Worm (Caenorhabditis elegans) whole organism, young adult: ENCODE measurements around the gene rfc-1.
A peak's percentile ranks its signal among the peaks of the same experiment; 100 is the strongest.

Experiments used
- B0019.2 ChIP-seq: fragments of 200-800 bp; sonication (Bioruptor generic); conservative IDR thresholded peaks from 2 replicates; pipeline ENCODE4 v1.3.6; 2022; ENCODE audit warnings: missing genetic modification reagents, missing genetic modification characterization, missing compliant biosample characterization
- B0261.1 ChIP-seq: sonication (generic microtip); optimal IDR thresholded peaks from 2 replicates; lab custom pipeline; 2016; ENCODE audit warnings: mild to moderate bottlenecking, missing genetic modification characterization, moderate library complexity, missing compliant biosample characterization
- B0336.3 ChIP-seq: fragments of 200-800 bp; sonication (Bioruptor generic); IDR thresholded peaks from 2 replicates; pipeline ENCODE4 v1.3.6; 2022; ENCODE audit warnings: missing genetic modification characterization, missing compliant biosample characterization
- C06A6.2 ChIP-seq: fragments of 200-800 bp; sonication (Bioruptor generic); conservative IDR thresholded peaks from 2 replicates; pipeline ENCODE4 v1.3.6; 2022; ENCODE audit warnings: missing genetic modification characterization, missing compliant biosample characterization
- F22D6.2 ChIP-seq: sonication (generic microtip); optimal IDR thresholded peaks from 2 replicates; lab custom pipeline; 2016; ENCODE audit warnings: mild to moderate bottlenecking, missing genetic modification characterization, missing compliant biosample characterization
- F33H1.4 ChIP-seq: fragments of 200-800 bp; sonication (Bioruptor generic); IDR thresholded peaks from 2 replicates; pipeline ENCODE4 v1.3.6; 2022; ENCODE audit warnings: missing genetic modification reagents, missing genetic modification characterization, missing compliant biosample characterization
- F52B5.7 ChIP-seq: sonication (generic microtip); optimal IDR thresholded peaks from 2 replicates; lab custom pipeline; 2016; ENCODE audit warnings: mild to moderate bottlenecking, missing genetic modification characterization, missing compliant biosample characterization
- F55B11.4 ChIP-seq: sonication (generic microtip); optimal IDR thresholded peaks from 2 replicates; lab custom pipeline; 2016; ENCODE audit warnings: missing compliant biosample characterization, missing genetic modification characterization, borderline replicate concordance; ENCODE audit not compliant: insufficient read depth
- F57C9.4 ChIP-seq: sonication (generic microtip); optimal IDR thresholded peaks from 2 replicates; lab custom pipeline; 2017; ENCODE audit warnings: mild to moderate bottlenecking, missing genetic modification characterization, missing compliant biosample characterization
- K11D2.4 ChIP-seq: fragments of 200-800 bp; sonication (Bioruptor generic); IDR thresholded peaks from 2 replicates; pipeline ENCODE4 v1.3.6; 2022; ENCODE audit warnings: missing genetic modification reagents, missing genetic modification characterization, missing compliant biosample characterization
- K12H6.12 ChIP-seq: fragments of 200-800 bp; sonication (Bioruptor generic); optimal IDR thresholded peaks from 2 replicates; lab custom pipeline; 2018; ENCODE audit warnings: mild to moderate bottlenecking, missing genetic modification characterization, missing compliant biosample characterization
- T07F8.4 ChIP-seq: sonication (generic microtip); optimal IDR thresholded peaks from 2 replicates; lab custom pipeline; 2016; ENCODE audit warnings: mild to moderate bottlenecking, missing genetic modification characterization, moderate library complexity, missing compliant biosample characterization
- T26A5.8 ChIP-seq: sonication (generic microtip); optimal IDR thresholded peaks from 2 replicates; lab custom pipeline; 2016; ENCODE audit warnings: missing genetic modification characterization, missing compliant biosample characterization
- Y56A3A.18 ChIP-seq: fragments of 200-800 bp; sonication (Bioruptor generic); IDR thresholded peaks from 2 replicates; pipeline ENCODE4 v1.3.6; 2022; ENCODE audit warnings: missing genetic modification reagents, missing genetic modification characterization, missing compliant biosample characterization
- aptf-3 ChIP-seq: fragments of 200-800 bp; sonication (Bioruptor generic); IDR thresholded peaks from 2 replicates; pipeline ENCODE4 v1.3.6; 2022; ENCODE audit warnings: missing genetic modification characterization, missing compliant biosample characterization
- attf-3 ChIP-seq: fragments of 200-800 bp; sonication (Bioruptor generic); conservative IDR thresholded peaks from 2 replicates; pipeline ENCODE4 v1.3.6; 2022; ENCODE audit warnings: missing genetic modification reagents, missing genetic modification characterization, missing compliant biosample characterization
- bed-2 ChIP-seq: fragments of 200-800 bp; sonication (Bioruptor generic); IDR thresholded peaks from 2 replicates; pipeline ENCODE4 v1.3.6; 2022; ENCODE audit warnings: missing genetic modification reagents, missing genetic modification characterization, missing compliant biosample characterization
- cebp-2 ChIP-seq: fragments of 200-800 bp; sonication (Bioruptor generic); IDR thresholded peaks from 2 replicates; pipeline ENCODE4 v1.3.6; 2022; ENCODE audit warnings: missing genetic modification characterization, missing compliant biosample characterization
- ceh-27 ChIP-seq: fragments of 200-800 bp; sonication (Bioruptor generic); optimal IDR thresholded peaks from 2 replicates; lab custom pipeline; 2018; ENCODE audit warnings: mild to moderate bottlenecking, missing genetic modification characterization, moderate library complexity, missing compliant biosample characterization
- ceh-40 ChIP-seq: fragments of 200-800 bp; sonication (Bioruptor generic); IDR thresholded peaks from 2 replicates; pipeline ENCODE4 v1.3.6; 2022; ENCODE audit warnings: missing genetic modification characterization, missing compliant biosample characterization
- ceh-79 ChIP-seq: sonication (generic microtip); optimal IDR thresholded peaks from 2 replicates; lab custom pipeline; 2017; ENCODE audit warnings: mild to moderate bottlenecking, missing genetic modification characterization, missing compliant biosample characterization
- die-1 ChIP-seq: sonication (generic microtip); optimal IDR thresholded peaks from 2 replicates; lab custom pipeline; 2016; ENCODE audit warnings: missing genotype, mild to moderate bottlenecking, missing genetic modification characterization, missing compliant biosample characterization
- dpff-1 ChIP-seq: sonication (generic microtip); optimal IDR thresholded peaks from 2 replicates; lab custom pipeline; 2017; ENCODE audit warnings: mild to moderate bottlenecking, missing genetic modification characterization, missing compliant biosample characterization
- egl-18 ChIP-seq: fragments of 200-800 bp; sonication (Bioruptor generic); IDR thresholded peaks from 2 replicates; pipeline ENCODE4 v1.3.6; 2022; ENCODE audit warnings: missing genetic modification reagents, missing genetic modification characterization, missing compliant biosample characterization
- egl-44 ChIP-seq: fragments of 200-800 bp; sonication (Bioruptor generic); IDR thresholded peaks from 2 replicates; pipeline ENCODE4 v1.3.6; 2022; ENCODE audit warnings: missing genetic modification reagents, missing genetic modification characterization, missing compliant biosample characterization
- ets-4 ChIP-seq: fragments of 200-800 bp; sonication (Bioruptor generic); optimal IDR thresholded peaks from 2 replicates; lab custom pipeline; 2018; ENCODE audit warnings: mild to moderate bottlenecking, missing genetic modification characterization, missing compliant biosample characterization
- hmg-20 ChIP-seq: fragments of 200-800 bp; sonication (Bioruptor generic); IDR thresholded peaks from 2 replicates; pipeline ENCODE4 v1.3.6; 2022; ENCODE audit warnings: missing genetic modification reagents, missing genetic modification characterization, missing compliant biosample characterization
- hrde-1 ChIP-seq: sonication (generic microtip); optimal IDR thresholded peaks from 2 replicates; lab custom pipeline; 2016; ENCODE audit warnings: missing genetic modification characterization, mild to moderate bottlenecking, missing compliant biosample characterization, moderate library complexity, missing genotype, missing genetic modification reagents, borderline replicate concordance
- let-526 ChIP-seq: fragments of 200-800 bp; sonication (Bioruptor generic); IDR thresholded peaks from 2 replicates; pipeline ENCODE4 v1.3.6; 2022; ENCODE audit warnings: missing genetic modification reagents, missing genetic modification characterization, missing compliant biosample characterization
- lin-40 ChIP-seq: sonication (generic microtip); optimal IDR thresholded peaks from 2 replicates; lab custom pipeline; 2016; ENCODE audit warnings: missing genetic modification characterization, mild to moderate bottlenecking, missing compliant biosample characterization, missing genotype, missing genetic modification reagents
- madf-8 ChIP-seq: fragments of 200-800 bp; sonication (Bioruptor generic); conservative IDR thresholded peaks from 2 replicates; pipeline ENCODE4 v1.3.6; 2022; ENCODE audit warnings: missing genetic modification reagents, missing genetic modification characterization, missing compliant biosample characterization
- mcd-1 ChIP-seq: fragments of 200-800 bp; sonication (Bioruptor generic); IDR thresholded peaks from 2 replicates; pipeline ENCODE4 v1.3.6; 2022; ENCODE audit warnings: missing genetic modification reagents, missing genetic modification characterization, missing compliant biosample characterization
- mel-28 ChIP-seq: sonication (generic microtip); optimal IDR thresholded peaks from 2 replicates; lab custom pipeline; 2016; ENCODE audit warnings: borderline replicate concordance, mild to moderate bottlenecking, missing genetic modification characterization, missing compliant biosample characterization
- mxl-1 ChIP-seq: sonication (generic microtip); optimal IDR thresholded peaks from 2 replicates; lab custom pipeline; 2016; ENCODE audit warnings: missing genetic modification characterization, missing compliant biosample characterization
- nfya-2 ChIP-seq: fragments of 200-800 bp; sonication (Bioruptor generic); IDR thresholded peaks from 2 replicates; pipeline ENCODE4 v1.3.6; 2022; ENCODE audit warnings: missing genetic modification reagents, missing genetic modification characterization, missing compliant biosample characterization
- nhr-90 ChIP-seq: sonication (generic microtip); optimal IDR thresholded peaks from 2 replicates; lab custom pipeline; 2016; ENCODE audit warnings: missing genotype, mild to moderate bottlenecking, missing genetic modification characterization, missing compliant biosample characterization
- repo-1 ChIP-seq: sonication (generic microtip); optimal IDR thresholded peaks from 2 replicates; lab custom pipeline; 2017; ENCODE audit warnings: mild to moderate bottlenecking, missing genetic modification characterization, missing compliant biosample characterization
- sea-2 ChIP-seq: fragments of 200-800 bp; sonication (Bioruptor generic); IDR thresholded peaks from 2 replicates; pipeline ENCODE4 v1.3.6; 2022; ENCODE audit warnings: missing genetic modification characterization, missing compliant biosample characterization
- snpc-1.3 ChIP-seq: sonication (generic microtip); optimal IDR thresholded peaks from 2 replicates; lab custom pipeline; 2017; ENCODE audit warnings: missing genetic modification characterization, mild to moderate bottlenecking, missing compliant biosample characterization, antibody characterized with exemption, moderate library complexity, missing genotype, missing genetic modification reagents; ENCODE audit not compliant: insufficient read depth
- sptf-2 ChIP-seq: fragments of 200-800 bp; sonication (Bioruptor generic); optimal IDR thresholded peaks from 2 replicates; lab custom pipeline; 2018; ENCODE audit warnings: mild to moderate bottlenecking, missing genetic modification characterization, missing compliant biosample characterization
- tlf-1 ChIP-seq: fragments of 200-800 bp; sonication (Bioruptor generic); optimal IDR thresholded peaks from 2 replicates; lab custom pipeline; 2018; ENCODE audit warnings: mild to moderate bottlenecking, missing genetic modification characterization, missing compliant biosample characterization
- xnd-1 ChIP-seq: sonication (generic microtip); optimal IDR thresholded peaks from 2 replicates; lab custom pipeline; 2016; ENCODE audit warnings: missing genotype, missing genetic modification reagents, missing genetic modification characterization, missing compliant biosample characterization
- ztf-18 ChIP-seq: sonication (generic microtip); optimal IDR thresholded peaks from 2 replicates; lab custom pipeline; 2016; ENCODE audit warnings: missing genotype, mild to moderate bottlenecking, missing genetic modification characterization, missing compliant biosample characterization
- ztf-3 ChIP-seq: fragments of 200-800 bp; sonication (Bioruptor generic); optimal IDR thresholded peaks from 2 replicates; lab custom pipeline; 2018; ENCODE audit warnings: mild to moderate bottlenecking, missing genetic modification characterization, missing compliant biosample characterization

The rfc-1 gene

DNA sequence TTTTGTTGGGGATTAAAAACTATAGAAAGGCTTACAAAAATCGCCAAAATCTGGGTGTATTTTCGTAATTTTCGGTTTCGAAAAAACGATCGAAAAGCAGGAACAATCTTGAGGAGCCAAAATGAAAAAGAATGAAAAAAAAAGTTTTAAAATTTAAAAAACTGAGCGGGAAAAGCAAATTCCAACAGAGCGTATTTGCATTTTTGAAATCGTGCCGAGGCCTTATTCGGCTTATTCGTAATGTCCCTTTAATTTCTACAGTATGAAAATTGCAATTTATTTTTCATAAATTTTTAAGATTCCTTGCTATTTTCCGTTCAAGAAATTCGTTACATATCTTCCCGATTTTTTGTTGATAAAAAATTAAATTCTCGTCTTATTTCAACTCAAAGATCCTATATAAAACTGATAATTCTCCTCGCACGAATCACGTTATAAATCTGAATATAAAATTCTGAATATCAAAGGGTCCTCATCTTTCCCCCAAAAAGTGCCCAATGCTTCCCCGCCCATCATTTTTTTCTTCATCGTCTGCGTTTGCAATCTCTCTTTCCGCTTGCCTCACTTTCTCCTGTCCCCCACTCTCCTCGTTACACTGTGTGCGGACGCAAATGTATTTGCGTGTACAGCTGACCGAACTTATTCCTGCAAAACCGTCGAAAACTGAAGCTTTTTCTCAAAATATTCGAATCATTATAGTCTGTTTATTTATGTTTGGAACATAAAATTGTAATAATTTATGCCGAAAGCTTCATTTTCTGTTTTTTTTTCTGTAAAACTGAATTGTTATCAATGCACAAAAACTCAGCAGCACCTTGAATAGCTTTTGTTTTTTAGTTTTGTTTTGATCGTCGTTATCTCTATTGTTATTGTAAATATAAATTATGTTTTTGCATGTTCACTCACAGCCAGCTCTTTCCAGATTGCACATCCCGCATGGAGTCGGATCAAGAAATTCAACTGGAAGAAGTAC, at the start of gene rfc-1, which contains the start of gene pmp-3 (continued):
- TF ChIP-seq mel-28 (tag; lab: Kevin White, UChicago) (no peak), Y56A3A.18 (no peak), ets-4 (no peak), xnd-1 (tag; lab: Kevin White, UChicago) (peak; percentile 66), madf-8 (peak; percentile 78), T26A5.8 (tag; lab: Kevin White, UChicago) (no peak), F33H1.4 (GFP tag; lab: Robert Waterston, UW) (peak; percentile 88), cebp-2 (no peak), sptf-2 (GFP tag; lab: Kevin White, UChicago) (no peak), hrde-1 (tag; lab: Kevin White, UChicago) (no peak), dpff-1 (tag; lab: Kevin White, UChicago) (no peak)
- TF ChIP-seq, all 124 proteins: peak for 21

ce11 chrV:14689060-14689750, 43.4 kb upstream of the rfc-1 start, which contains the start of gene gasr-8:
Gene gasr-8 (plus strand): TSS chrV:14689110.
- TF ChIP-seq F52B5.7 (tag; lab: Kevin White, UChicago) (no peak), nfya-2 (GFP tag; lab: Robert Waterston, UW) (no peak), aptf-3 (GFP tag; lab: Robert Waterston, UW) (no peak), mcd-1 (GFP tag; lab: Robert Waterston, UW) (peak; percentile 15; the same call in 1 of the 2 replicates), ceh-40 (GFP tag; lab: Robert Waterston, UW) (no peak), snpc-1.3 (no peak), hmg-20 (GFP tag; lab: Robert Waterston, UW) (no peak), B0019.2 (GFP tag; lab: Robert Waterston, UW) (no peak), K12H6.12 (no peak), mxl-1 (tag; lab: Kevin White, UChicago) (no peak), hrde-1 (tag; lab: Kevin White, UChicago) (no peak), egl-44 (GFP tag; lab: Robert Waterston, UW) (no peak), ceh-79 (tag; lab: Kevin White, UChicago) (no peak), B0336.3 (GFP tag; lab: Robert Waterston, UW) (no peak), F57C9.4 (tag; lab: Kevin White, UChicago) (no peak), T07F8.4 (tag; lab: Kevin White, UChicago) (no peak), ztf-18 (peak; percentile 23), attf-3 (no peak), B0261.1 (peak; percentile 85), F22D6.2 (no peak), ets-4 (no peak), let-526 (GFP tag; lab: Robert Waterston, UW) (no peak), dpff-1 (tag; lab: Kevin White, UChicago) (no peak), lin-40 (tag; lab: Kevin White, UChicago) (no peak), repo-1 (tag; lab: Kevin White, UChicago) (no peak), Y56A3A.18 (no peak), ceh-27 (GFP tag; lab: Kevin White, UChicago) (no peak), C06A6.2 (no peak), nhr-90 (tag; lab: Kevin White, UChicago) (peak; percentile 32), ztf-3 (GFP tag; lab: Kevin White, UChicago) (no peak), egl-18 (GFP tag; lab: Robert Waterston, UW) (no peak), sea-2 (GFP tag; lab: Robert Waterston, UW) (no peak), tlf-1 (no peak), bed-2 (GFP tag; lab: Robert Waterston, UW) (no peak), F55B11.4 (tag; lab: Kevin White, UChicago) (no peak), K11D2.4 (GFP tag; lab: Robert Waterston, UW) (no peak), die-1 (tag; lab: Kevin White, UChicago) (peak; percentile 48)
